Fruit fly (Drosophila melanogaster) whole organism, embryonic: ENCODE data around the gene CG45002.

ENCODE experiments used
- Bteb2 ChIP-seq: fragments of 200-800 bp; sonication (Bioruptor generic); optimal IDR thresholded peaks from 2 replicates; lab custom pipeline; 2016; ENCODE audit warnings: missing biosample characterization, missing genetic modification characterization
- CG10366 ChIP-seq: fragments of 200-800 bp; sonication (Bioruptor generic); IDR thresholded peaks from 2 replicates; pipeline ENCODE4 v1.3.6; 2022; ENCODE audit warnings: missing biosample characterization, missing genetic modification characterization
- exex ChIP-seq: fragments of 200-800 bp; sonication (Bioruptor generic); optimal IDR thresholded peaks from 4 replicates; lab custom pipeline; 2018; ENCODE audit warnings: missing biosample characterization, mild to moderate bottlenecking, missing genetic modification characterization, moderate library complexity
- p53 ChIP-seq: fragments of 200-800 bp; sonication (Bioruptor generic); optimal IDR thresholded peaks from 2 replicates; lab custom pipeline; 2016; ENCODE audit warnings: missing biosample characterization, missing genetic modification characterization
- sob ChIP-seq: fragments of 200-800 bp; sonication (Bioruptor generic); IDR thresholded peaks from 2 replicates; pipeline ENCODE4 v1.3.6; 2022; ENCODE audit warnings: missing biosample characterization, missing genetic modification characterization
- sug ChIP-seq: fragments of 200-800 bp; optimal IDR thresholded peaks from 2 replicates; lab custom pipeline; 2019; ENCODE audit warnings: missing biosample characterization, mild to moderate bottlenecking, missing genetic modification characterization, moderate library complexity
- unpg ChIP-seq: fragments of 200-800 bp; sonication (Bioruptor generic); optimal IDR thresholded peaks from 3 replicates; lab custom pipeline; 2018; ENCODE audit warnings: missing biosample characterization, mild to moderate bottlenecking, missing genetic modification characterization, moderate library complexity

The CG45002 gene

dm6 chrX:16920682-16921286, 145.7 kb downstream of the CG45002 start (continued):
- no peak for TF ChIP-seq Bteb2 (GFP tag; lab: Kevin White, UChicago)
- TF ChIP-seq sob, result 0 out of 2 replicates have a peak, but pooled peaks have one; percentile 17
- no peak for TF ChIP-seq CG10366
- TF ChIP-seq p53, result no peak
- peak; percentile 9 for TF ChIP-seq unpg (GFP tag; lab: Kevin White, UChicago)
- TF ChIP-seq sug (tag; lab: Kevin White, UChicago), result peak; percentile 42
- TF ChIP-seq exex (tag; lab: Kevin White, UChicago), result peak; percentile 94
